2 worm cellular contexts compared by ENCODE assay signal in the genomic region with DNA sequence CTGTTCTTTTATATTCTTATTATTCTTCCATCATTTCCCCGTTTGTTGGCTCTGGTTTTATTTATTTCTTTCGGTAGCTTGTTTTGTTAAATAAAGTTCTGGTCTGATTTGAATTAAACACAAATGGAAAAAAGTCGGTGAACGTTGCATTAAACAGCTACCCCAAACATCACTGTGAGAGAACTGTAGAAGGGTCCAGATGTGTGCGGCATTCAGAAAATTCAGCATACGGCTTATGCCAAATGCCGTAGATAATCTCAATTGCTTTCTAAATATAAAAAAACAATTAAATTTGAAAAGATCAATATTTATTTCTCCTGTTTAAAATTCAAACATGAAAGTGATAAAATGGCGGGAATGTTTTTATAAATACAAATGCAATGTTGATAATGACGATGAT.
TF ChIP-seq lines count a peak whose summit lies in the region.

No protein-coding gene starts in this region.

TF ChIP-seq in whole organism, L4 larva, 104 proteins besides CTCF, POLR2A, EP300 and RAD21:
- 0 out of 2 replicates have a peak, but pooled peaks have one; percentile 47 for TF ChIP-seq pha-4 (GFP tag; IDR thresholded peaks at IDR 0.05; lab: Robert Waterston, UW)
- TF ChIP-seq pha-4 (tag; optimal IDR thresholded peaks at IDR 0.05; lab: Kevin White, UChicago) = no peak
- TF ChIP-seq nhr-48 (tag; optimal IDR thresholded peaks at IDR 0.05; lab: Kevin White, UChicago) = no peak
- no peak for TF ChIP-seq tra-1 (GFP tag; IDR thresholded peaks at IDR 0.05; lab: Robert Waterston, UW)
- TF ChIP-seq lin-38 (GFP tag; IDR thresholded peaks at IDR 0.05; lab: Robert Waterston, UW) = peak; percentile 47; the same call in 1 of the 2 replicates
- peak; percentile 35 for TF ChIP-seq ama-1 (optimal IDR thresholded peaks at IDR 0.05; lab: Kevin White, UChicago)

TF ChIP-seq in whole organism, young adult, 124 proteins besides CTCF, POLR2A, EP300 and RAD21 (continues in another document):
- no peak for TF ChIP-seq madf-8 (GFP tag; conservative IDR thresholded peaks at IDR 0.05; lab: Robert Waterston, UW)
- TF ChIP-seq sptf-2 (GFP tag; optimal IDR thresholded peaks at IDR 0.05; lab: Kevin White, UChicago) = no peak
- no peak for TF ChIP-seq hlh-26 (GFP tag; conservative IDR thresholded peaks at IDR 0.05; lab: Robert Waterston, UW)
- TF ChIP-seq atf-7 (tag; optimal IDR thresholded peaks at IDR 0.05; lab: Kevin White, UChicago) = no peak
- TF ChIP-seq Y56A3A.18 (GFP tag; IDR thresholded peaks at IDR 0.05; lab: Robert Waterston, UW) = peak; percentile 14; the same call in 1 of the 2 replicates
- TF ChIP-seq ztf-25 (GFP tag; IDR thresholded peaks at IDR 0.05; lab: Robert Waterston, UW) = no peak
- no peak for TF ChIP-seq attf-5 (GFP tag; optimal IDR thresholded peaks at IDR 0.05; lab: Kevin White, UChicago)
- no peak for TF ChIP-seq nfyb-1 (GFP tag; IDR thresholded peaks at IDR 0.05; lab: Robert Waterston, UW)
- TF ChIP-seq chd-7 (tag; optimal IDR thresholded peaks at IDR 0.05; lab: Kevin White, UChicago) = no peak
- no peak for TF ChIP-seq rpc-1 (optimal IDR thresholded peaks at IDR 0.05; lab: Kevin White, UChicago)
- TF ChIP-seq rpc-1 (tag; optimal IDR thresholded peaks at IDR 0.05; lab: Kevin White, UChicago) = no peak
- TF ChIP-seq F57C9.4 (tag; optimal IDR thresholded peaks at IDR 0.05; lab: Kevin White, UChicago) = no peak
- no peak for TF ChIP-seq bed-2 (GFP tag; IDR thresholded peaks at IDR 0.05; lab: Robert Waterston, UW)
- no peak for TF ChIP-seq ceh-91 (GFP tag; IDR thresholded peaks at IDR 0.05; lab: Robert Waterston, UW)
- TF ChIP-seq lir-1 (GFP tag; conservative IDR thresholded peaks at IDR 0.05; lab: Robert Waterston, UW) = no peak
- no peak for TF ChIP-seq snpc-4 (GFP tag; optimal IDR thresholded peaks at IDR 0.05; lab: Kevin White, UChicago)
- TF ChIP-seq snpc-4 (tag; optimal IDR thresholded peaks at IDR 0.05; lab: Kevin White, UChicago) = no peak
- TF ChIP-seq F57A8.1 (GFP tag; optimal IDR thresholded peaks at IDR 0.05; lab: Kevin White, UChicago) = no peak
- no peak for TF ChIP-seq athp-1 (tag; optimal IDR thresholded peaks at IDR 0.05; lab: Kevin White, UChicago)
- no peak for TF ChIP-seq akir-1 (GFP tag; optimal IDR thresholded peaks at IDR 0.05; lab: Kevin White, UChicago)
- no peak for TF ChIP-seq lag-1 (GFP tag; IDR thresholded peaks at IDR 0.05; lab: Robert Waterston, UW)
- TF ChIP-seq ztf-6 (GFP tag; IDR thresholded peaks at IDR 0.05; lab: Robert Waterston, UW) = no peak
- TF ChIP-seq lin-40 (tag; optimal IDR thresholded peaks at IDR 0.05; lab: Kevin White, UChicago) = no peak
- TF ChIP-seq lin-26 (GFP tag; IDR thresholded peaks at IDR 0.05; lab: Robert Waterston, UW) = no peak
- TF ChIP-seq ztf-3 (GFP tag; optimal IDR thresholded peaks at IDR 0.05; lab: Kevin White, UChicago) = no peak
- TF ChIP-seq T07F8.4 (tag; optimal IDR thresholded peaks at IDR 0.05; lab: Kevin White, UChicago) = no peak
- no peak for TF ChIP-seq aptf-3 (GFP tag; IDR thresholded peaks at IDR 0.05; lab: Robert Waterston, UW)
- no peak for TF ChIP-seq B0019.2 (GFP tag; conservative IDR thresholded peaks at IDR 0.05; lab: Robert Waterston, UW)
- no peak for TF ChIP-seq pbrm-1 (GFP tag; IDR thresholded peaks at IDR 0.05; lab: Robert Waterston, UW)
- no peak for TF ChIP-seq Y95B8A.8 (GFP tag; IDR thresholded peaks at IDR 0.05; lab: Robert Waterston, UW)
- no peak for TF ChIP-seq nfya-2 (GFP tag; IDR thresholded peaks at IDR 0.05; lab: Robert Waterston, UW)
- TF ChIP-seq mxl-1 (tag; optimal IDR thresholded peaks at IDR 0.05; lab: Kevin White, UChicago) = no peak
- 0 out of 2 replicates have a peak, but pooled peaks have one; percentile 52 for TF ChIP-seq hsf-1 (GFP tag; IDR thresholded peaks at IDR 0.05; lab: Robert Waterston, UW)
- TF ChIP-seq C17E4.6 (GFP tag; IDR thresholded peaks at IDR 0.05; lab: Robert Waterston, UW) = 0 out of 2 replicates have a peak, but pooled peaks have one; percentile 46
- peak; percentile 40 for TF ChIP-seq hrde-1 (tag; optimal IDR thresholded peaks at IDR 0.05; lab: Kevin White, UChicago; ENCODE audit: borderline replicate concordance)
- 0 out of 2 replicates have a peak, but pooled peaks have one; percentile 25 for TF ChIP-seq Y79H2A.3 (GFP tag; conservative IDR thresholded peaks at IDR 0.05; lab: Robert Waterston, UW)
- no peak for TF ChIP-seq lsy-27 (tag; optimal IDR thresholded peaks at IDR 0.05; lab: Kevin White, UChicago; ENCODE audit: borderline replicate concordance, insufficient read depth)
- no peak for TF ChIP-seq pha-4 (tag; optimal IDR thresholded peaks at IDR 0.05; lab: Kevin White, UChicago)
- no peak for TF ChIP-seq B0261.1 (tag; optimal IDR thresholded peaks at IDR 0.05; lab: Kevin White, UChicago)
- TF ChIP-seq egl-18 (GFP tag; IDR thresholded peaks at IDR 0.05; lab: Robert Waterston, UW) = no peak
- no peak for TF ChIP-seq let-607 (tag; optimal IDR thresholded peaks at IDR 0.05; lab: Kevin White, UChicago)
- no peak for TF ChIP-seq fkh-3 (tag; optimal IDR thresholded peaks at IDR 0.05; lab: Kevin White, UChicago)
- TF ChIP-seq ceh-79 (tag; optimal IDR thresholded peaks at IDR 0.05; lab: Kevin White, UChicago) = no peak
- peak; percentile 55 for TF ChIP-seq snpc-3.4 (tag; optimal IDR thresholded peaks at IDR 0.05; lab: Kevin White, UChicago)
- TF ChIP-seq lin-35 (GFP tag; optimal IDR thresholded peaks at IDR 0.05; lab: Kevin White, UChicago) = no peak
- TF ChIP-seq zfh-2 (GFP tag; conservative IDR thresholded peaks at IDR 0.05; lab: Robert Waterston, UW) = no peak
- TF ChIP-seq F23B12.7 (tag; optimal IDR thresholded peaks at IDR 0.05; lab: Kevin White, UChicago; ENCODE audit: insufficient read depth) = no peak
- no peak for TF ChIP-seq ztf-26 (tag; optimal IDR thresholded peaks at IDR 0.05; lab: Kevin White, UChicago)
- TF ChIP-seq Y53G8AR.9 (GFP tag; conservative IDR thresholded peaks at IDR 0.05; lab: Robert Waterston, UW) = peak; percentile 41; the same call in 1 of the 2 replicates
- no peak for TF ChIP-seq attf-3 (GFP tag; conservative IDR thresholded peaks at IDR 0.05; lab: Robert Waterston, UW)
- TF ChIP-seq cebp-1 (GFP tag; IDR thresholded peaks at IDR 0.05; lab: Robert Waterston, UW) = no peak
- TF ChIP-seq cebp-1 (tag; optimal IDR thresholded peaks at IDR 0.05; lab: Kevin White, UChicago) = no peak
- TF ChIP-seq nhr-179 (tag; optimal IDR thresholded peaks at IDR 0.05; lab: Kevin White, UChicago) = no peak
- TF ChIP-seq ztf-28 (GFP tag; IDR thresholded peaks at IDR 0.05; lab: Robert Waterston, UW) = no peak
- no peak for TF ChIP-seq attf-6 (GFP tag; IDR thresholded peaks at IDR 0.05; lab: Robert Waterston, UW)
- no peak for TF ChIP-seq dpl-1 (GFP tag; optimal IDR thresholded peaks at IDR 0.05; lab: Kevin White, UChicago)
- no peak for TF ChIP-seq mcd-1 (GFP tag; IDR thresholded peaks at IDR 0.05; lab: Robert Waterston, UW)
- no peak for TF ChIP-seq ets-4 (GFP tag; optimal IDR thresholded peaks at IDR 0.05; lab: Kevin White, UChicago)
- TF ChIP-seq die-1 (tag; optimal IDR thresholded peaks at IDR 0.05; lab: Kevin White, UChicago) = no peak
- no peak for TF ChIP-seq repo-1 (tag; optimal IDR thresholded peaks at IDR 0.05; lab: Kevin White, UChicago)
- TF ChIP-seq rcor-1 (GFP tag; IDR thresholded peaks at IDR 0.05; lab: Robert Waterston, UW) = no peak; the same call in 1 of the 2 replicates
- no peak for TF ChIP-seq tlf-1 (GFP tag; optimal IDR thresholded peaks at IDR 0.05; lab: Kevin White, UChicago)
- peak; percentile 19 for TF ChIP-seq lin-54 (GFP tag; optimal IDR thresholded peaks at IDR 0.05; lab: Kevin White, UChicago)
- no peak for TF ChIP-seq F39B2.1 (GFP tag; IDR thresholded peaks at IDR 0.05; lab: Robert Waterston, UW)
- TF ChIP-seq T26A5.8 (tag; optimal IDR thresholded peaks at IDR 0.05; lab: Kevin White, UChicago) = no peak
- TF ChIP-seq F52B5.7 (tag; optimal IDR thresholded peaks at IDR 0.05; lab: Kevin White, UChicago) = no peak
- no peak for TF ChIP-seq zim-3 (tag; optimal IDR thresholded peaks at IDR 0.05; lab: Kevin White, UChicago)
- no peak for TF ChIP-seq Y53F4B.3 (GFP tag; IDR thresholded peaks at IDR 0.05; lab: Robert Waterston, UW)
- TF ChIP-seq dpff-1 (tag; optimal IDR thresholded peaks at IDR 0.05; lab: Kevin White, UChicago) = no peak
- TF ChIP-seq tbp1 (GFP tag; optimal IDR thresholded peaks at IDR 0.05; lab: Kevin White, UChicago) = no peak
- TF ChIP-seq K11D2.4 (GFP tag; IDR thresholded peaks at IDR 0.05; lab: Robert Waterston, UW) = no peak
- no peak for TF ChIP-seq ekl-4 (GFP tag; IDR thresholded peaks at IDR 0.05; lab: Robert Waterston, UW)
- no peak for TF ChIP-seq mes-4 (tag; optimal IDR thresholded peaks at IDR 0.05; lab: Kevin White, UChicago)
- TF ChIP-seq F37B4.10 (GFP tag; IDR thresholded peaks at IDR 0.05; lab: Robert Waterston, UW) = no peak
- TF ChIP-seq gei-17 (GFP tag; optimal IDR thresholded peaks at IDR 0.05; lab: Kevin White, UChicago) = no peak
- no peak for TF ChIP-seq ceh-58 (GFP tag; IDR thresholded peaks at IDR 0.05; lab: Robert Waterston, UW)
- no peak for TF ChIP-seq F49E8.2 (tag; optimal IDR thresholded peaks at IDR 0.05; lab: Kevin White, UChicago; ENCODE audit: insufficient read depth)
- no peak for TF ChIP-seq ztf-22 (GFP tag; optimal IDR thresholded peaks at IDR 0.05; lab: Kevin White, UChicago)
- peak; percentile 41 for TF ChIP-seq unc-130 (GFP tag; optimal IDR thresholded peaks at IDR 0.05; lab: Kevin White, UChicago)
- TF ChIP-seq let-526 (GFP tag; IDR thresholded peaks at IDR 0.05; lab: Robert Waterston, UW) = no peak
- TF ChIP-seq Y67H2A.10 (GFP tag; conservative IDR thresholded peaks at IDR 0.05; lab: Robert Waterston, UW) = no peak
- TF ChIP-seq B0336.3 (GFP tag; IDR thresholded peaks at IDR 0.05; lab: Robert Waterston, UW) = 0 out of 2 replicates have a peak, but pooled peaks have one; percentile 29
- TF ChIP-seq madf-6 (GFP tag; IDR thresholded peaks at IDR 0.05; lab: Robert Waterston, UW) = 0 out of 2 replicates have a peak, but pooled peaks have one; percentile 25
- TF ChIP-seq madf-10 (tag; optimal IDR thresholded peaks at IDR 0.05; lab: Kevin White, UChicago) = no peak

Comparison
In these comparisons a context has a peak if more than half of its experiments do, and no peak if none do; other contexts are left out.
1. Of the 7 proteins assayed by ChIP-seq in both whole organism, young adult and whole organism, L4 larva: peak only in whole organism, young adult: unc-130; only in whole organism, L4 larva: ama-1; in both: none; in neither: 4; mixed calls (peak in some experiments, not most) for 1.